Worm (Caenorhabditis elegans): Measurements from ENCODE around the gene T28C12.1.

DNA sequence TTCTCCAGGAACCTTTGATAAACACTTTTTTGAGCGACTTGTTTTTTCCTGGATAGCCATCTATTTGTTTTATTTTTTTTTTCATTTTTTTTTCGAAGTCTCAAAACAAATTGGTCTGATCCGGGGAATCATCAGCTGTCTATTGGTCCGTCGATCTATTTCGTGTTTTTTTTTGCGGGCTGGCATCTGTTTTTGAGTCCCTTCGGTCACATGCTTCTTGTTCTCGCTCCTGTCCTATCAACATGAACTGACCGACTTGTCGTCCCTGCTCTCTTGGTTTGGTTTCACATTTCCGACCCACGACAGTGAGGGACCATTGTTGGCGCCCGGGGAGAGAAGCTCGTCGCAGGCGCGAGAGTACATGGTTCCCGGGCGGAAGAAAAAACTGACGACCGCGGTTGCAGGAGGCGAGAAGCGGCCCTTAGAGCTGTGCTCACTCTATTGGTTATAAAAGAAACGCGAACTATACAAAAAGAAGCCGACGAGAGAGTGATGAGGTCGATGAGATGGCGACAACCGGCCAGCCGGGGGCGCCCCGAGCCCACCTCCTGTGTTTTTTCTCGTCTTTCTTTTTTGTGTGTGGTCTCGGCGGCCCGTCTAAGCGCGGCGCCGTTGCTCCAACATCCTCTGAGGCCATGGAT lies 12.9 kb downstream of the T28C12.1 start:
- TF ChIP-seq W03F9.2 (tag; optimal IDR thresholded peaks at IDR 0.05) (no peak), him-1 (tag; optimal IDR thresholded peaks at IDR 0.05) (no peak)

Measured in whole organism, L4/young adult.